Worm (Caenorhabditis elegans): ENCODE results near the gene rbr-2.
A peak's percentile ranks its signal among the peaks of the same experiment; 100 is the strongest.

Gene rbr-2

ce11 chrIV:10933777-10934546, 14.1 kb downstream of the rbr-2 start (continued):
- TF ChIP-seq daf-8 (GFP tag; IDR thresholded peaks at IDR 0.05) = no peak
- TF ChIP-seq daf-12 (tag; optimal IDR thresholded peaks at IDR 0.05) = no peak
- no peak for TF ChIP-seq madf-9 (GFP tag; conservative IDR thresholded peaks at IDR 0.05)
- TF ChIP-seq aha-1 (tag) = peak; percentile 56
- peak; percentile 70 for TF ChIP-seq dve-1 (tag; optimal IDR thresholded peaks at IDR 0.05; ENCODE audit: insufficient read depth)
- TF ChIP-seq nhr-11 (tag; optimal IDR thresholded peaks at IDR 0.05) = no peak
- TF ChIP-seq nhr-111 (GFP tag; optimal IDR thresholded peaks at IDR 0.05) = peak; percentile 6
- TF ChIP-seq F49E8.2 (tag; optimal IDR thresholded peaks at IDR 0.05; ENCODE audit: borderline replicate concordance) = no peak
- no peak for TF ChIP-seq F44E2.7 (GFP tag; IDR thresholded peaks at IDR 0.05)
- no peak; the same call in 1 of the 2 replicates for TF ChIP-seq php-3 (GFP tag; IDR thresholded peaks at IDR 0.05)
- peak; percentile 44; the same call in 1 of the 2 replicates for TF ChIP-seq arid-1 (GFP tag; conservative IDR thresholded peaks at IDR 0.05)
- TF ChIP-seq mdt-29 (GFP tag; IDR thresholded peaks at IDR 0.05) = peak; percentile 51
- TF ChIP-seq rbr-2 (tag; optimal IDR thresholded peaks at IDR 0.05) = no peak
- TF ChIP-seq unc-62 (GFP tag; optimal IDR thresholded peaks at IDR 0.05 in 1 of 2) = peak in 1 of 2 experiments; percentile 65
- TF ChIP-seq unc-62 (tag; optimal IDR thresholded peaks at IDR 0.05) = no peak
- TF ChIP-seq ceh-44 (GFP tag; IDR thresholded peaks at IDR 0.05) = no peak
- TF ChIP-seq lsy-2 (tag; optimal IDR thresholded peaks at IDR 0.05) = peak; percentile 2 to 66
- TF ChIP-seq zip-11 (GFP tag; IDR thresholded peaks at IDR 0.05) = no peak
- TF ChIP-seq nhr-6 (tag; optimal IDR thresholded peaks at IDR 0.05) = no peak
- TF ChIP-seq duxl-1 (tag; optimal IDR thresholded peaks at IDR 0.05; ENCODE audit: poor library complexity) = peak; percentile 2
- peak; percentile 66; the same call in 1 of the 2 replicates for TF ChIP-seq pha-4 (GFP tag; IDR thresholded peaks at IDR 0.05)
- no peak for TF ChIP-seq pha-4 (tag; optimal IDR thresholded peaks at IDR 0.05)
- no peak for TF ChIP-seq lir-3 (tag; optimal IDR thresholded peaks at IDR 0.05)
- no peak for TF ChIP-seq ceh-32 (tag; optimal IDR thresholded peaks at IDR 0.05; ENCODE audit: poor library complexity)
- peak; percentile 70 for TF ChIP-seq nhr-77 (tag; optimal IDR thresholded peaks at IDR 0.05)
- TF ChIP-seq ZK337.2 (GFP tag; IDR thresholded peaks at IDR 0.05) = no peak
- no peak for TF ChIP-seq ceh-20 (GFP tag; IDR thresholded peaks at IDR 0.05)

ce11 chrIV:10934786-10935185, 14.9 kb downstream of the rbr-2 start:
- TF ChIP-seq nhr-11 (tag; optimal IDR thresholded peaks at IDR 0.05) (no peak), unc-62 (GFP tag; optimal IDR thresholded peaks at IDR 0.05 in 1 of 2) (peak in 1 of 2 experiments; percentile 42), unc-62 (tag; optimal IDR thresholded peaks at IDR 0.05) (no peak), lin-29 (GFP tag; IDR thresholded peaks at IDR 0.05) (no peak)

ce11 chrIV:10935336-10935735, 15.5 kb downstream of the rbr-2 start:
- peak; percentile 75 for TF ChIP-seq nhr-77 (tag; optimal IDR thresholded peaks at IDR 0.05)
- no peak for TF ChIP-seq nhr-42 (GFP tag; IDR thresholded peaks at IDR 0.05)
- TF ChIP-seq lsy-2 (tag; optimal IDR thresholded peaks at IDR 0.05) = peak; percentile 85 to 90
- TF ChIP-seq dpl-1 (GFP tag; optimal IDR thresholded peaks at IDR 0.05) = peak; percentile 59
- TF ChIP-seq R02D3.7 (tag; optimal IDR thresholded peaks at IDR 0.05) = no peak
- TF ChIP-seq nhr-237 (tag; optimal IDR thresholded peaks at IDR 0.05) = no peak
- no peak for TF ChIP-seq ces-1 (GFP tag; optimal IDR thresholded peaks at IDR 0.05)
- TF ChIP-seq Y105C5A.15 (GFP tag; IDR thresholded peaks at IDR 0.05) = no peak
- TF ChIP-seq madf-9 (GFP tag; conservative IDR thresholded peaks at IDR 0.05) = peak; percentile 57; the same call in 1 of the 2 replicates
- TF ChIP-seq F49E8.2 (tag; optimal IDR thresholded peaks at IDR 0.05; ENCODE audit: borderline replicate concordance) = no peak
- no peak for TF ChIP-seq nhr-10 (tag; optimal IDR thresholded peaks at IDR 0.05)
- TF ChIP-seq dmd-6 (GFP tag; IDR thresholded peaks at IDR 0.05) = peak; percentile 88
- TF ChIP-seq snpc-4 (tag; optimal IDR thresholded peaks at IDR 0.05) = no peak
- no peak for TF ChIP-seq spr-3 (GFP tag; optimal IDR thresholded peaks at IDR 0.05)
- peak; percentile 80 for TF ChIP-seq ctbp-1 (GFP tag; IDR thresholded peaks at IDR 0.05)
- TF ChIP-seq zip-2 (tag; optimal IDR thresholded peaks at IDR 0.05) = no peak
- no peak for TF ChIP-seq nhr-76 (tag; optimal IDR thresholded peaks at IDR 0.05)
- no peak for TF ChIP-seq egl-27 (tag; optimal IDR thresholded peaks at IDR 0.05)
- TF ChIP-seq fos-1 (tag; optimal IDR thresholded peaks at IDR 0.05) = no peak
- no peak for TF ChIP-seq ceh-32 (tag; optimal IDR thresholded peaks at IDR 0.05; ENCODE audit: poor library complexity)
- TF ChIP-seq fkh-10 (GFP tag; optimal IDR thresholded peaks at IDR 0.05) = no peak
- TF ChIP-seq vab-7 (GFP tag; IDR thresholded peaks at IDR 0.05) = peak; percentile 54
- TF ChIP-seq mep-1 (tag; optimal IDR thresholded peaks at IDR 0.05) = peak; percentile 90
- no peak for TF ChIP-seq Y5F2A.4 (GFP tag; optimal IDR thresholded peaks at IDR 0.05)
- no peak for TF ChIP-seq spr-1 (tag; optimal IDR thresholded peaks at IDR 0.05)
- TF ChIP-seq arid-1 (GFP tag; conservative IDR thresholded peaks at IDR 0.05) = 0 out of 2 replicates have a peak, but pooled peaks have one; percentile 34

All from whole organism, L4 larva.